Worm (Caenorhabditis elegans) whole organism, L2 larva: ENCODE results near the gene dgk-5.

Source experiments
- aly-2 ChIP-seq: fragments of 150-350 bp; optimal IDR thresholded peaks from 2 replicates; lab custom pipeline; 2014; ENCODE audit warnings: missing biosample characterization, missing genetic modification characterization
- nhr-11 ChIP-seq: fragments of 150-350 bp; optimal IDR thresholded peaks from 2 replicates; lab custom pipeline; 2014; ENCODE audit warnings: missing biosample characterization, missing genetic modification characterization
- nhr-77 ChIP-seq: fragments of 150-350 bp; optimal IDR thresholded peaks from 2 replicates; lab custom pipeline; 2014; ENCODE audit warnings: missing biosample characterization, missing genetic modification characterization
- unc-55 ChIP-seq: fragments of 150-350 bp; sonication (generic microtip); optimal IDR thresholded peaks from 3 replicates; lab custom pipeline; 2014; ENCODE audit warnings: missing biosample characterization, missing genetic modification reagents, missing genetic modification characterization
- unc-62 ChIP-seq: fragments of 150-350 bp; optimal IDR thresholded peaks from 2 replicates; lab custom pipeline; 2014; ENCODE audit warnings: missing biosample characterization, missing genetic modification reagents, missing genetic modification characterization

ce11 chrII:6425993-6426392, 44.9 kb downstream of the dgk-5 start, which contains the start of gene col-75:
- no peak for TF ChIP-seq nhr-11 (tag; lab: Kevin White, UChicago)
- no peak for TF ChIP-seq unc-55
- no peak for TF ChIP-seq aly-2 (tag; lab: Kevin White, UChicago)
- TF ChIP-seq nhr-77, result no peak
- TF ChIP-seq unc-62, result no peak
